Fruit fly (Drosophila melanogaster): ENCODE data around the gene Sgsh.

- TF ChIP-seq CG8478 (optimal IDR thresholded peaks at IDR 0.05) (no peak), psq (optimal IDR thresholded peaks at IDR 0.05) (no peak)
Observed at dm6 chr3R:18931725-18932124, 19.0 kb upstream of the Sgsh start.
